Fruit fly (Drosophila melanogaster) whole organism, embryonic: Measurements from ENCODE around the gene CG42554.

Experiments used
- ATbp ChIP-seq: fragments of 200-800 bp; sonication (Bioruptor generic); optimal IDR thresholded peaks from 2 replicates; lab custom pipeline; 2017; ENCODE audit warnings: missing biosample characterization, mild to moderate bottlenecking, missing genetic modification characterization, missing genetic modification reagents
- Aef1 ChIP-seq: fragments of 200-800 bp; sonication (Bioruptor generic); IDR thresholded peaks from 3 replicates; pipeline ENCODE4 v1.3.6; 2022; ENCODE audit warnings: missing biosample characterization, missing genetic modification characterization
- Antp ChIP-seq: fragments of 200-800 bp; sonication (Bioruptor generic); optimal IDR thresholded peaks from 3 replicates; lab custom pipeline; 2016; ENCODE audit warnings: missing biosample characterization, missing genetic modification characterization
- CG10959 ChIP-seq: fragments of 200-800 bp; sonication (Bioruptor generic); IDR thresholded peaks from 2 replicates; pipeline ENCODE4 v1.3.6; 2022; ENCODE audit warnings: missing biosample characterization, missing genetic modification characterization
- CG11696 ChIP-seq: fragments of 200-800 bp; sonication (Bioruptor generic); IDR thresholded peaks from 2 replicates; pipeline ENCODE4 v1.3.6; 2022; ENCODE audit warnings: missing biosample characterization, missing genetic modification characterization
- CG12219 ChIP-seq: fragments of 200-800 bp; sonication (Bioruptor generic); optimal IDR thresholded peaks from 3 replicates; lab custom pipeline; 2018; ENCODE audit warnings: missing biosample characterization, mild to moderate bottlenecking, missing genetic modification characterization
- CG12236 ChIP-seq: fragments of 200-800 bp; sonication (Bioruptor generic); optimal IDR thresholded peaks from 2 replicates; lab custom pipeline; 2016; ENCODE audit warnings: missing biosample characterization, missing genetic modification characterization
- CG13624 ChIP-seq: fragments of 200-800 bp; sonication (Bioruptor generic); optimal IDR thresholded peaks from 2 replicates; lab custom pipeline; 2016; ENCODE audit warnings: missing biosample characterization, missing genetic modification characterization
- CG14667 ChIP-seq: fragments of 200-800 bp; sonication (Bioruptor generic); IDR thresholded peaks from 2 replicates; pipeline ENCODE4 v1.3.6; 2022; ENCODE audit warnings: missing biosample characterization, missing genetic modification characterization
- CG15073 ChIP-seq: fragments of 200-800 bp; sonication (Bioruptor generic); optimal IDR thresholded peaks from 2 replicates; lab custom pipeline; 2016; ENCODE audit warnings: missing biosample characterization, missing genetic modification characterization
- CG1603 ChIP-seq: fragments of 200-800 bp; sonication (Bioruptor generic); optimal IDR thresholded peaks from 2 replicates; lab custom pipeline; 2019; ENCODE audit warnings: missing biosample characterization, mild to moderate bottlenecking, missing genetic modification characterization, moderate library complexity
- CG16779 ChIP-seq: fragments of 200-800 bp; sonication (Bioruptor generic); IDR thresholded peaks from 2 replicates; pipeline ENCODE4 v1.3.6; 2022; ENCODE audit warnings: missing biosample characterization, missing genetic modification characterization
- CG17359 ChIP-seq: fragments of 200-800 bp; sonication (Bioruptor generic); optimal IDR thresholded peaks from 3 replicates; lab custom pipeline; 2018; ENCODE audit warnings: missing biosample characterization, mild to moderate bottlenecking, missing genetic modification characterization, moderate library complexity
- CG30403 ChIP-seq: fragments of 200-800 bp; sonication (Bioruptor generic); optimal IDR thresholded peaks from 3 replicates; lab custom pipeline; 2016; ENCODE audit warnings: missing biosample characterization, missing genetic modification characterization
- CG34376 ChIP-seq: fragments of 200-800 bp; sonication (Bioruptor generic); optimal IDR thresholded peaks from 2 replicates; lab custom pipeline; 2018; ENCODE audit warnings: missing biosample characterization, mild to moderate bottlenecking, missing genetic modification characterization
- CG42726 ChIP-seq: fragments of 200-800 bp; sonication (Bioruptor generic); IDR thresholded peaks from 2 replicates; pipeline ENCODE4 v1.3.6; 2022; ENCODE audit warnings: missing biosample characterization, missing genetic modification characterization; ENCODE audit not compliant: partially characterized antibody
- CG4820 ChIP-seq: fragments of 200-800 bp; sonication (Bioruptor generic); optimal IDR thresholded peaks from 3 replicates; lab custom pipeline; 2016; ENCODE audit warnings: missing biosample characterization, missing genetic modification characterization
- CG6254 ChIP-seq: fragments of 200-800 bp; sonication (Bioruptor generic); optimal IDR thresholded peaks from 3 replicates; lab custom pipeline; 2017; ENCODE audit warnings: mild to moderate bottlenecking, missing biosample characterization, missing genetic modification reagents, missing genetic modification characterization
- CG9437 ChIP-seq: fragments of 200-800 bp; sonication (Bioruptor generic); optimal IDR thresholded peaks from 2 replicates; lab custom pipeline; 2018; ENCODE audit warnings: missing biosample characterization, mild to moderate bottlenecking, missing genetic modification characterization
- Deaf1 ChIP-seq: fragments of 200-800 bp; optimal IDR thresholded peaks from 3 replicates; lab custom pipeline; 2019; ENCODE audit warnings: missing biosample characterization, mild to moderate bottlenecking, missing genetic modification characterization, moderate library complexity
- Dek ChIP-seq: fragments of 200-800 bp; sonication (Bioruptor generic); optimal IDR thresholded peaks from 3 replicates; lab custom pipeline; 2019; ENCODE audit warnings: missing biosample characterization, mild to moderate bottlenecking, missing genetic modification characterization, moderate library complexity
- Dip3 ChIP-seq: fragments of 200-800 bp; sonication (Bioruptor generic); optimal IDR thresholded peaks from 3 replicates; lab custom pipeline; 2016; ENCODE audit warnings: missing biosample characterization, missing genetic modification characterization
- Drgx ChIP-seq: fragments of 200-800 bp; sonication (Bioruptor generic); IDR thresholded peaks from 2 replicates; pipeline ENCODE4 v1.3.6; 2022; ENCODE audit warnings: missing biosample characterization, missing genetic modification characterization
- Eip74EF ChIP-seq, 2 experiments: fragments of 200-800 bp in 1 of 2; fragments of >200 bp in 1 of 2; sonication (Bioruptor generic) in 1 of 2; optimal IDR thresholded peaks; 2 replicates each; lab custom pipeline; 2017 to 2019; ENCODE audit warnings: missing biosample characterization in 2 of 2, missing genetic modification characterization in 2 of 2, mild to moderate bottlenecking in 1 of 2, moderate library complexity in 1 of 2
- HLH4C ChIP-seq: fragments of 200-800 bp; sonication (Bioruptor generic); IDR thresholded peaks from 3 replicates; pipeline ENCODE4 v1.3.6; 2022; ENCODE audit warnings: missing biosample characterization, missing genetic modification characterization; ENCODE audit not compliant: partially characterized antibody
- Hmr ChIP-seq: fragments of 200-800 bp; sonication (Bioruptor generic); optimal IDR thresholded peaks from 3 replicates; lab custom pipeline; 2017; ENCODE audit warnings: mild to moderate bottlenecking, missing biosample characterization, missing genetic modification reagents, missing genetic modification characterization
- Kr ChIP-seq: fragments of 200-800 bp; sonication (Bioruptor generic); optimal IDR thresholded peaks from 2 replicates; lab custom pipeline; 2017; ENCODE audit warnings: missing biosample characterization, mild to moderate bottlenecking, missing genetic modification characterization
- MESR4 ChIP-seq: fragments of 200-800 bp; sonication (Bioruptor generic); optimal IDR thresholded peaks from 2 replicates; lab custom pipeline; 2018; ENCODE audit warnings: missing biosample characterization, mild to moderate bottlenecking, missing genetic modification characterization, moderate library complexity
- Neu2 ChIP-seq: fragments of 200-800 bp; sonication (Bioruptor generic); optimal IDR thresholded peaks from 3 replicates; lab custom pipeline; 2016; ENCODE audit warnings: missing biosample characterization, missing genetic modification characterization, borderline replicate concordance
- Ravus ChIP-seq: fragments of 200-800 bp; sonication (Bioruptor generic); IDR thresholded peaks from 2 replicates; pipeline ENCODE4 v1.3.6; 2022; ENCODE audit warnings: missing biosample characterization, missing genetic modification characterization
- Sox102F ChIP-seq: fragments of 200-800 bp; sonication (Bioruptor generic); optimal IDR thresholded peaks from 2 replicates; lab custom pipeline; 2018; ENCODE audit warnings: missing biosample characterization, mild to moderate bottlenecking, missing genetic modification characterization, moderate library complexity
- Ssrp ChIP-seq: fragments of 200-800 bp; sonication (Bioruptor generic); optimal IDR thresholded peaks from 2 replicates; lab custom pipeline; 2018; ENCODE audit warnings: missing biosample characterization, mild to moderate bottlenecking, missing genetic modification characterization, moderate library complexity
- ara ChIP-seq: fragments of 200-800 bp; sonication (Bioruptor generic); IDR thresholded peaks from 2 replicates; pipeline ENCODE4 v1.3.6; 2022; ENCODE audit warnings: missing biosample characterization, missing genetic modification characterization
- ase ChIP-seq: fragments of 200-800 bp; sonication (Bioruptor generic); IDR thresholded peaks from 3 replicates; pipeline ENCODE4 v1.3.6; 2022; ENCODE audit warnings: missing biosample characterization, missing genetic modification characterization
- ato ChIP-seq: fragments of 200-800 bp; sonication (Bioruptor generic); IDR thresholded peaks from 2 replicates; pipeline ENCODE4 v1.3.6; 2022; ENCODE audit warnings: missing biosample characterization, missing genetic modification characterization; ENCODE audit not compliant: partially characterized antibody
- bsh ChIP-seq, 2 experiments: fragments of 200-800 bp; sonication (Bioruptor generic); optimal IDR thresholded peaks; 2 replicates each; lab custom pipeline; 2017 to 2018; ENCODE audit warnings: mild to moderate bottlenecking in 2 of 2, missing biosample characterization in 2 of 2, missing genetic modification characterization in 2 of 2, moderate library complexity in 1 of 2
- danr ChIP-seq: fragments of 200-800 bp; sonication (Bioruptor generic); IDR thresholded peaks from 2 replicates; pipeline ENCODE4 v1.3.6; 2022; ENCODE audit warnings: missing biosample characterization, missing genetic modification characterization
- dimm ChIP-seq: fragments of 200-800 bp; sonication (Bioruptor generic); IDR thresholded peaks from 2 replicates; pipeline ENCODE4 v1.3.6; 2022; ENCODE audit warnings: missing biosample characterization, missing genetic modification characterization
- dysf ChIP-seq: fragments of 200-800 bp; sonication (Bioruptor generic); IDR thresholded peaks from 3 replicates; pipeline ENCODE4 v1.3.6; 2022; ENCODE audit warnings: missing biosample characterization, missing genetic modification characterization
- esg ChIP-seq: fragments of 200-800 bp; sonication (Bioruptor generic); conservative IDR thresholded peaks from 2 replicates; pipeline ENCODE4 v1.3.6; 2022; ENCODE audit warnings: missing biosample characterization, missing genetic modification characterization
- fd96Cb ChIP-seq: fragments of 200-800 bp; sonication (Bioruptor generic); optimal IDR thresholded peaks from 2 replicates; lab custom pipeline; 2018; ENCODE audit warnings: missing biosample characterization, mild to moderate bottlenecking, missing genetic modification characterization, moderate library complexity
- gcm ChIP-seq: fragments of 200-800 bp; sonication (Bioruptor generic); optimal IDR thresholded peaks from 2 replicates; lab custom pipeline; 2019; ENCODE audit warnings: missing biosample characterization, mild to moderate bottlenecking, missing genetic modification characterization, moderate library complexity
- gro ChIP-seq: fragments of 200-800 bp; sonication (Bioruptor generic); optimal IDR thresholded peaks from 2 replicates; lab custom pipeline; 2016; ENCODE audit warnings: missing biosample characterization, missing genetic modification characterization
- ham ChIP-seq: fragments of 200-800 bp; sonication (Bioruptor generic); IDR thresholded peaks from 2 replicates; pipeline ENCODE4 v1.3.6; 2022; ENCODE audit warnings: missing biosample characterization, missing genetic modification characterization
- odd ChIP-seq: fragments of 200-800 bp; sonication (Bioruptor generic); optimal IDR thresholded peaks from 2 replicates; lab custom pipeline; 2017; ENCODE audit warnings: missing biosample characterization, mild to moderate bottlenecking, missing genetic modification characterization
- org-1 ChIP-seq: fragments of 200-800 bp; sonication (Bioruptor generic); optimal IDR thresholded peaks from 2 replicates; lab custom pipeline; 2017; ENCODE audit warnings: missing biosample characterization, missing genetic modification characterization
- repo ChIP-seq: fragments of 200-800 bp; sonication (Bioruptor generic); optimal IDR thresholded peaks from 2 replicates; lab custom pipeline; 2016; ENCODE audit warnings: missing biosample characterization, missing genetic modification characterization
- sens ChIP-seq: fragments of 200-800 bp; sonication (Bioruptor generic); peaks from one replicate; lab custom pipeline; 2016; ENCODE audit warnings: missing biosample characterization, missing genetic modification characterization
- sqz ChIP-seq: fragments of 200-800 bp; sonication (Bioruptor generic); optimal IDR thresholded peaks from 3 replicates; lab custom pipeline; 2018; ENCODE audit warnings: missing biosample characterization, mild to moderate bottlenecking, missing genetic modification characterization
- ttk ChIP-seq: fragments of 200-800 bp; sonication (Bioruptor generic); IDR thresholded peaks from 2 replicates; pipeline ENCODE4 v2.1.2; 2022; ENCODE audit warnings: missing biosample characterization, missing genetic modification characterization
- twi ChIP-seq: fragments of 200-800 bp; optimal IDR thresholded peaks from 2 replicates; lab custom pipeline; 2019; ENCODE audit warnings: missing biosample characterization, mild to moderate bottlenecking, missing genetic modification characterization, moderate library complexity
- vvl ChIP-seq: fragments of 200-800 bp; sonication (Bioruptor generic); IDR thresholded peaks from 2 replicates; pipeline ENCODE4 v1.3.6; 2022; ENCODE audit warnings: missing biosample characterization, missing genetic modification characterization

Gene CG42554

DNA sequence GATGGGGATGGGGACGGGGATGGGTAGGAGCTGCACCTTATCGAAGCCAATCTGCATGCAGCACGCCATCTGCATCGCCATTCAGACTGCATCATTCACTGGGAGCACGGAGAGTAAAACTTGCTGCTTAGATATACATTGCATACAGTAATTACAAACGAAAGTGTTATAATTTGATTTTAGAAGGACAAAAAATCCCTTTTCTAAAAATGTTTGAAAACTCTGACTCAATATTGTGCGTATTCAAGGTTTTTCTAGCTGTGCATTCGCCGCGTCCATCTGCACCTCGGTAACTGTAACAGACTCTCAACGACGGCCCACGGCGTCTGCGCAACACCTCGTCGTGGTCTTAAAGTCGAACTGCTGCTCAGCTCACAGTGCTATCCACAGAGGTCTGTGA is 47.8 kb upstream of the CG42554 start (continued):
- peak; percentile 29 for TF ChIP-seq CG1603 (tag; lab: Kevin White, UChicago)
- TF ChIP-seq CG14667 (GFP tag; lab: Robert Waterston, UW): no peak
- no peak for TF ChIP-seq sqz
- no peak for TF ChIP-seq danr (GFP tag; lab: Robert Waterston, UW)
- TF ChIP-seq Ravus (GFP tag; lab: Robert Waterston, UW): no peak
- TF ChIP-seq Hmr: no peak
- no peak for TF ChIP-seq Aef1 (GFP tag; lab: Robert Waterston, UW)
- no peak for TF ChIP-seq CG13624
- TF ChIP-seq CG30403: peak; percentile 0
- TF ChIP-seq Sox102F (GFP tag; lab: Kevin White, UChicago): peak; percentile 50
- peak; percentile 48; the same call in 1 of the 2 replicates for TF ChIP-seq ttk
- TF ChIP-seq sens (GFP tag; lab: Kevin White, UChicago): peak; percentile 74
- TF ChIP-seq ham (GFP tag; lab: Robert Waterston, UW): no peak
- TF ChIP-seq Antp: no peak
- TF ChIP-seq repo (GFP tag; lab: Kevin White, UChicago): no peak
- TF ChIP-seq HLH4C (GFP tag; lab: Robert Waterston, UW): no peak
- TF ChIP-seq CG17359: peak; percentile 16
- no peak for TF ChIP-seq dimm (GFP tag; lab: Robert Waterston, UW)
- no peak for TF ChIP-seq Dek
- no peak for TF ChIP-seq CG9437 (GFP tag; lab: Kevin White, UChicago)
- TF ChIP-seq ase (GFP tag; lab: Robert Waterston, UW): no peak
- TF ChIP-seq MESR4 (GFP tag; lab: Kevin White, UChicago): no peak
- TF ChIP-seq CG4820 (GFP tag; lab: Kevin White, UChicago): no peak
- TF ChIP-seq ATbp (GFP tag; lab: Kevin White, UChicago): peak; percentile 43
- no peak for TF ChIP-seq Dip3 (GFP tag; lab: Kevin White, UChicago)
- TF ChIP-seq Ssrp (tag; lab: Kevin White, UChicago): peak; percentile 6
- TF ChIP-seq dysf (GFP tag; lab: Robert Waterston, UW): no peak; the same call in 2 of the 3 replicates
- TF ChIP-seq bsh (GFP tag; optimal IDR thresholded peaks at IDR 0.05; lab: Kevin White, UChicago): peak; percentile 12 to 31
- no peak for TF ChIP-seq CG6254 (GFP tag; lab: Kevin White, UChicago)
- TF ChIP-seq ato (GFP tag; lab: Robert Waterston, UW): no peak
- TF ChIP-seq gcm (GFP tag; lab: Kevin White, UChicago): no peak
- TF ChIP-seq CG16779 (GFP tag; lab: Robert Waterston, UW): no peak
- TF ChIP-seq ara (GFP tag; lab: Robert Waterston, UW): no peak
- no peak for TF ChIP-seq Deaf1 (tag; lab: Kevin White, UChicago)
- no peak for TF ChIP-seq gro (GFP tag; lab: Kevin White, UChicago)
- TF ChIP-seq twi: no peak
- TF ChIP-seq CG10959 (GFP tag; lab: Robert Waterston, UW): no peak
- TF ChIP-seq esg (GFP tag; lab: Robert Waterston, UW): no peak
- TF ChIP-seq vvl (GFP tag; lab: Robert Waterston, UW): peak; percentile 25; the same call in 1 of the 2 replicates
- no peak for TF ChIP-seq Neu2 (GFP tag; lab: Kevin White, UChicago)
- TF ChIP-seq odd (GFP tag; lab: Kevin White, UChicago): no peak
- peak; percentile 12 for TF ChIP-seq fd96Cb
- TF ChIP-seq CG42726: no peak
- TF ChIP-seq CG34376 (GFP tag; lab: Kevin White, UChicago): no peak
- no peak for TF ChIP-seq Eip74EF (GFP tag; optimal IDR thresholded peaks at IDR 0.05; lab: Kevin White, UChicago)
- TF ChIP-seq Kr (GFP tag; lab: Kevin White, UChicago): no peak
- no peak for TF ChIP-seq CG15073 (GFP tag; lab: Kevin White, UChicago)
- no peak for TF ChIP-seq org-1 (GFP tag; lab: Kevin White, UChicago)
- TF ChIP-seq Drgx (GFP tag; lab: Robert Waterston, UW): peak; percentile 93
- TF ChIP-seq CG11696 (GFP tag; lab: Robert Waterston, UW): no peak
- TF ChIP-seq CG12236: no peak
- no peak for TF ChIP-seq CG12219 (GFP tag; lab: Kevin White, UChicago)
